Worm (Caenorhabditis elegans): ENCODE data around the gene ZK470.4.
A peak's percentile ranks its signal among the peaks of the same experiment; 100 is the strongest.

Gene ZK470.4

ce11 chrX:4132243-4132642 is 7.3 kb downstream of the ZK470.4 start (continued):
- TF ChIP-seq dmd-8 (GFP tag; IDR thresholded peaks at IDR 0.05) = no peak

ce11 chrX:4131354-4131753 is 8.2 kb downstream of the ZK470.4 start:
- TF ChIP-seq lin-1 (GFP tag; IDR thresholded peaks at IDR 0.05) (no peak), hlh-11 (tag; optimal IDR thresholded peaks at IDR 0.05) (peak; percentile 11), hlh-30 (tag; optimal IDR thresholded peaks at IDR 0.05; ENCODE audit: insufficient read depth) (peak; percentile 25), hif-1 (tag; optimal IDR thresholded peaks at IDR 0.05) (peak in 1 of 2 experiments; percentile 3)

ce11 chrX:4128684-4129083 is 10.9 kb downstream of the ZK470.4 start:
- TF ChIP-seq ztf-7 (tag; optimal IDR thresholded peaks at IDR 0.05) (no peak), unc-62 (GFP tag; optimal IDR thresholded peaks at IDR 0.05 in 1 of 2) (peak in 1 of 2 experiments; percentile 25), unc-62 (tag; optimal IDR thresholded peaks at IDR 0.05) (no peak)

ce11 chrX:4125165-4125803 is 14.3 kb downstream of the ZK470.4 start:
- TF ChIP-seq nhr-28 (tag; optimal IDR thresholded peaks at IDR 0.05) (no peak), madf-5 (GFP tag; IDR thresholded peaks at IDR 0.05) (no peak), ztf-11 (tag; optimal IDR thresholded peaks at IDR 0.05) (no peak), saeg-2 (GFP tag; IDR thresholded peaks at IDR 0.05) (no peak), arid-1 (GFP tag; conservative IDR thresholded peaks at IDR 0.05) (no peak), unc-62 (GFP tag; optimal IDR thresholded peaks at IDR 0.05 in 1 of 2) (no peak), unc-62 (tag; optimal IDR thresholded peaks at IDR 0.05) (no peak), daf-8 (GFP tag; IDR thresholded peaks at IDR 0.05) (no peak), ceh-82 (tag; optimal IDR thresholded peaks at IDR 0.05) (no peak), php-3 (GFP tag; IDR thresholded peaks at IDR 0.05) (no peak), cey-2 (tag; optimal IDR thresholded peaks at IDR 0.05; ENCODE audit: borderline replicate concordance, insufficient read depth) (no peak), nhr-11 (tag; optimal IDR thresholded peaks at IDR 0.05) (no peak), pha-4 (GFP tag; IDR thresholded peaks at IDR 0.05) (no peak), pha-4 (tag; optimal IDR thresholded peaks at IDR 0.05) (no peak), Y5F2A.4 (GFP tag; optimal IDR thresholded peaks at IDR 0.05) (no peak), ceh-32 (tag; optimal IDR thresholded peaks at IDR 0.05; ENCODE audit: poor library complexity) (no peak), Y105C5A.15 (GFP tag; IDR thresholded peaks at IDR 0.05) (no peak)

ce11 chrX:4123368-4123767 is 16.2 kb downstream of the ZK470.4 start:
- TF ChIP-seq lir-3 (tag; optimal IDR thresholded peaks at IDR 0.05) = no peak

ce11 chrX:4120935-4121334 is 18.6 kb downstream of the ZK470.4 start, which contains the start of gene F09F9.3:
Gene F09F9.3 (minus strand): TSS chrX:4121035.
- TF ChIP-seq lin-38 (GFP tag; IDR thresholded peaks at IDR 0.05) = no peak
- TF ChIP-seq unc-39 (tag; optimal IDR thresholded peaks at IDR 0.05) = no peak
- no peak for TF ChIP-seq jun-1 (tag; optimal IDR thresholded peaks at IDR 0.05)
- no peak for TF ChIP-seq nhr-42 (GFP tag; IDR thresholded peaks at IDR 0.05)
- TF ChIP-seq mdt-29 (GFP tag; IDR thresholded peaks at IDR 0.05) = no peak
- no peak for TF ChIP-seq egl-43 (GFP tag; IDR thresholded peaks at IDR 0.05)
- no peak for TF ChIP-seq lin-39 (tag; optimal IDR thresholded peaks at IDR 0.05)
- no peak for TF ChIP-seq daf-16 (GFP tag; optimal IDR thresholded peaks at IDR 0.05)
- no peak for TF ChIP-seq daf-16 (tag; optimal IDR thresholded peaks at IDR 0.05)
- no peak for TF ChIP-seq arid-1 (GFP tag; conservative IDR thresholded peaks at IDR 0.05)
- TF ChIP-seq dmd-9 (GFP tag; IDR thresholded peaks at IDR 0.05) = no peak
- no peak for TF ChIP-seq mxl-2 (GFP tag; conservative IDR thresholded peaks at IDR 0.05)
- TF ChIP-seq lir-3 (tag; optimal IDR thresholded peaks at IDR 0.05) = no peak
- TF ChIP-seq F49E8.2 (tag; optimal IDR thresholded peaks at IDR 0.05; ENCODE audit: borderline replicate concordance) = no peak
- TF ChIP-seq nhr-237 (tag; optimal IDR thresholded peaks at IDR 0.05) = no peak
- TF ChIP-seq lin-29 (GFP tag; IDR thresholded peaks at IDR 0.05) = no peak
- TF ChIP-seq ceh-82 (tag; optimal IDR thresholded peaks at IDR 0.05) = no peak
- no peak for TF ChIP-seq skn-1 (tag; optimal IDR thresholded peaks at IDR 0.05)
- no peak for TF ChIP-seq cey-2 (tag; optimal IDR thresholded peaks at IDR 0.05; ENCODE audit: borderline replicate concordance, insufficient read depth)
- no peak for TF ChIP-seq snpc-4 (tag; optimal IDR thresholded peaks at IDR 0.05)
- TF ChIP-seq ZK337.2 (GFP tag; IDR thresholded peaks at IDR 0.05) = no peak
